Fruit fly (Drosophila melanogaster) whole organism, embryonic: ENCODE data around the gene CG3909.
A peak's percentile ranks its signal among the peaks of the same experiment; 100 is the strongest.

Experiments used
- Abd-B ChIP-seq: fragments of 200-800 bp; sonication (Bioruptor generic); optimal IDR thresholded peaks from 2 replicates; lab custom pipeline; 2018; ENCODE audit warnings: missing biosample characterization, mild to moderate bottlenecking, missing genetic modification characterization, moderate library complexity
- CG10431 ChIP-seq: fragments of 200-800 bp; sonication (Bioruptor generic); optimal IDR thresholded peaks from 3 replicates; lab custom pipeline; 2018; ENCODE audit warnings: missing biosample characterization, mild to moderate bottlenecking, missing genetic modification characterization
- CG11695 ChIP-seq: fragments of 200-800 bp; sonication (Bioruptor generic); IDR thresholded peaks from 3 replicates; pipeline ENCODE4 v1.3.6; 2022; ENCODE audit warnings: missing biosample characterization, missing genetic modification characterization
- CG12104 ChIP-seq: fragments of 200-800 bp; sonication (Bioruptor generic); optimal IDR thresholded peaks from 3 replicates; lab custom pipeline; 2016; ENCODE audit warnings: missing biosample characterization, missing genetic modification characterization
- CG13894 ChIP-seq: fragments of 200-800 bp; sonication (Bioruptor generic); optimal IDR thresholded peaks from 3 replicates; lab custom pipeline; 2018; ENCODE audit warnings: missing biosample characterization, mild to moderate bottlenecking, missing genetic modification characterization, moderate library complexity
- CG1529 ChIP-seq: fragments of 200-800 bp; sonication (Bioruptor generic); optimal IDR thresholded peaks from 3 replicates; lab custom pipeline; 2018; ENCODE audit warnings: missing biosample characterization, missing genetic modification characterization
- CG15696 ChIP-seq: fragments of 200-800 bp; sonication (Bioruptor generic); optimal IDR thresholded peaks from 2 replicates; lab custom pipeline; 2019; ENCODE audit warnings: missing biosample characterization, mild to moderate bottlenecking, missing genetic modification characterization, moderate library complexity
- CG17568 ChIP-seq: fragments of 200-800 bp; sonication (Bioruptor generic); optimal IDR thresholded peaks from 2 replicates; lab custom pipeline; 2018; ENCODE audit warnings: missing biosample characterization, mild to moderate bottlenecking, missing genetic modification characterization, moderate library complexity
- CG2875 ChIP-seq: fragments of 200-800 bp; sonication (Bioruptor generic); optimal IDR thresholded peaks from 2 replicates; lab custom pipeline; 2017; ENCODE audit warnings: missing biosample characterization, mild to moderate bottlenecking, missing genetic modification characterization, missing genetic modification reagents
- CG30431 ChIP-seq: fragments of 200-800 bp; sonication (Bioruptor generic); optimal IDR thresholded peaks from 2 replicates; lab custom pipeline; 2017; ENCODE audit warnings: missing biosample characterization, missing genetic modification characterization
- CG31388 ChIP-seq: fragments of 200-800 bp; sonication (Bioruptor generic); optimal IDR thresholded peaks from 2 replicates; lab custom pipeline; 2016; ENCODE audit warnings: missing biosample characterization, missing genetic modification characterization
- CG3281 ChIP-seq: fragments of 200-800 bp; sonication (Bioruptor generic); optimal IDR thresholded peaks from 3 replicates; lab custom pipeline; 2017; ENCODE audit warnings: missing biosample characterization, mild to moderate bottlenecking, missing genetic modification characterization
- CG3407 ChIP-seq: fragments of 200-800 bp; sonication (Bioruptor generic); optimal IDR thresholded peaks from 2 replicates; lab custom pipeline; 2018; ENCODE audit warnings: missing biosample characterization, mild to moderate bottlenecking, missing genetic modification characterization
- CG34422 ChIP-seq: fragments of 200-800 bp; sonication (Bioruptor generic); IDR thresholded peaks from 3 replicates; pipeline ENCODE4 v1.3.6; 2022; ENCODE audit warnings: missing biosample characterization, missing genetic modification characterization
- CG3995 ChIP-seq: fragments of 200-800 bp; sonication (Bioruptor generic); optimal IDR thresholded peaks from 3 replicates; lab custom pipeline; 2016; ENCODE audit warnings: missing biosample characterization, missing genetic modification characterization
- CG43689 ChIP-seq: fragments of 200-800 bp; sonication (Bioruptor generic); IDR thresholded peaks from 2 replicates; pipeline ENCODE4 v1.3.6; 2022; ENCODE audit warnings: missing biosample characterization, missing genetic modification characterization
- CG4707 ChIP-seq: fragments of 200-800 bp; sonication (Bioruptor generic); optimal IDR thresholded peaks from 2 replicates; lab custom pipeline; 2018; ENCODE audit warnings: missing biosample characterization, mild to moderate bottlenecking, missing genetic modification characterization, moderate library complexity
- CG6272 ChIP-seq: fragments of 200-800 bp; sonication (Bioruptor generic); IDR thresholded peaks from 2 replicates; pipeline ENCODE4 v1.3.6; 2022; ENCODE audit warnings: missing biosample characterization, missing genetic modification characterization
- CG6813 ChIP-seq: fragments of 200-800 bp; sonication (Bioruptor generic); optimal IDR thresholded peaks from 2 replicates; lab custom pipeline; 2017; ENCODE audit warnings: missing biosample characterization, missing genetic modification characterization, mild to moderate bottlenecking, moderate library complexity, missing genetic modification reagents
- CG8281 ChIP-seq: fragments of 200-800 bp; sonication (Bioruptor generic); optimal IDR thresholded peaks from 2 replicates; lab custom pipeline; 2018; ENCODE audit warnings: missing biosample characterization, mild to moderate bottlenecking, missing genetic modification characterization, moderate library complexity
- CG9609 ChIP-seq: fragments of 200-800 bp; sonication (Bioruptor generic); optimal IDR thresholded peaks from 3 replicates; lab custom pipeline; 2016; ENCODE audit warnings: missing biosample characterization, missing genetic modification characterization
- CG9817 ChIP-seq: fragments of 200-800 bp; sonication (Bioruptor generic); optimal IDR thresholded peaks from 2 replicates; lab custom pipeline; 2018; ENCODE audit warnings: missing biosample characterization, mild to moderate bottlenecking, missing genetic modification characterization, moderate library complexity
- CHES-1-like ChIP-seq: fragments of 200-800 bp; sonication (Bioruptor generic); optimal IDR thresholded peaks from 2 replicates; lab custom pipeline; 2016; ENCODE audit warnings: missing biosample characterization, missing genetic modification characterization
- HLH3B ChIP-seq: fragments of 200-800 bp; sonication (Bioruptor generic); IDR thresholded peaks from 2 replicates; pipeline ENCODE4 v1.3.6; 2022; ENCODE audit warnings: missing biosample characterization, missing genetic modification characterization
- HLHmδ ChIP-seq: fragments of 200-800 bp; sonication (Bioruptor generic); optimal IDR thresholded peaks from 2 replicates; lab custom pipeline; 2018; ENCODE audit warnings: missing biosample characterization, mild to moderate bottlenecking, missing genetic modification characterization, moderate library complexity
- Hmr ChIP-seq: fragments of 200-800 bp; sonication (Bioruptor generic); optimal IDR thresholded peaks from 3 replicates; lab custom pipeline; 2017; ENCODE audit warnings: mild to moderate bottlenecking, missing biosample characterization, missing genetic modification reagents, missing genetic modification characterization
- Hmx ChIP-seq: fragments of 200-800 bp; sonication (Bioruptor generic); optimal IDR thresholded peaks from 2 replicates; lab custom pipeline; 2016; ENCODE audit warnings: missing biosample characterization, missing genetic modification characterization
- Lhr ChIP-seq: fragments of 200-800 bp; sonication (Bioruptor generic); optimal IDR thresholded peaks from 3 replicates; lab custom pipeline; 2017; ENCODE audit warnings: mild to moderate bottlenecking, missing biosample characterization, missing genetic modification reagents, missing genetic modification characterization
- Meics ChIP-seq: fragments of 200-800 bp; sonication (Bioruptor generic); optimal IDR thresholded peaks from 2 replicates; lab custom pipeline; 2017; ENCODE audit warnings: missing biosample characterization, mild to moderate bottlenecking, missing genetic modification characterization
- Opbp ChIP-seq: fragments of 200-800 bp; sonication (Bioruptor generic); IDR thresholded peaks from 3 replicates; pipeline ENCODE4 v1.3.6; 2022; ENCODE audit warnings: missing biosample characterization, missing genetic modification characterization; ENCODE audit not compliant: partially characterized antibody
- Poxn ChIP-seq: fragments of 200-800 bp; sonication (Bioruptor generic); IDR thresholded peaks from 2 replicates; pipeline ENCODE4 v1.3.6; 2022; ENCODE audit warnings: missing biosample characterization, missing genetic modification characterization
- Ssrp ChIP-seq: fragments of 200-800 bp; sonication (Bioruptor generic); optimal IDR thresholded peaks from 2 replicates; lab custom pipeline; 2018; ENCODE audit warnings: missing biosample characterization, mild to moderate bottlenecking, missing genetic modification characterization, moderate library complexity
- aop ChIP-seq: fragments of 200-800 bp; sonication (Bioruptor generic); IDR thresholded peaks from 2 replicates; pipeline ENCODE4 v1.3.6; 2022; ENCODE audit warnings: missing biosample characterization, missing genetic modification characterization
- ara ChIP-seq: fragments of 200-800 bp; sonication (Bioruptor generic); IDR thresholded peaks from 2 replicates; pipeline ENCODE4 v1.3.6; 2022; ENCODE audit warnings: missing biosample characterization, missing genetic modification characterization
- ato ChIP-seq: fragments of 200-800 bp; sonication (Bioruptor generic); IDR thresholded peaks from 2 replicates; pipeline ENCODE4 v1.3.6; 2022; ENCODE audit warnings: missing biosample characterization, missing genetic modification characterization; ENCODE audit not compliant: partially characterized antibody
- bigmax ChIP-seq: fragments of 200-800 bp; sonication (Bioruptor generic); optimal IDR thresholded peaks from 2 replicates; lab custom pipeline; 2018; ENCODE audit warnings: missing biosample characterization, mild to moderate bottlenecking, missing genetic modification characterization
- gt ChIP-seq: fragments of 200-800 bp; sonication (Bioruptor generic); IDR thresholded peaks from 2 replicates; pipeline ENCODE4 v1.3.6; 2022; ENCODE audit warnings: missing biosample characterization, missing genetic modification characterization
- hbn ChIP-seq: fragments of 200-800 bp; sonication (Bioruptor generic); IDR thresholded peaks from 2 replicates; pipeline ENCODE4 v1.3.6; 2022; ENCODE audit warnings: missing biosample characterization, missing genetic modification characterization; ENCODE audit not compliant: partially characterized antibody
- klu ChIP-seq: fragments of 200-800 bp; sonication (Bioruptor generic); IDR thresholded peaks from 2 replicates; pipeline ENCODE4 v1.3.6; 2022; ENCODE audit warnings: missing biosample characterization, missing genetic modification characterization
- lbe ChIP-seq: fragments of 200-800 bp; sonication (Bioruptor generic); optimal IDR thresholded peaks from 2 replicates; lab custom pipeline; 2016; ENCODE audit warnings: missing biosample characterization, mild to moderate bottlenecking, missing genetic modification characterization
- mam ChIP-seq: fragments of 200-800 bp; sonication (Bioruptor generic); optimal IDR thresholded peaks from 3 replicates; lab custom pipeline; 2016; ENCODE audit warnings: missing biosample characterization, missing genetic modification characterization
- odd ChIP-seq: fragments of 200-800 bp; sonication (Bioruptor generic); optimal IDR thresholded peaks from 2 replicates; lab custom pipeline; 2017; ENCODE audit warnings: missing biosample characterization, mild to moderate bottlenecking, missing genetic modification characterization
- schlank ChIP-seq: fragments of 200-800 bp; sonication (Bioruptor generic); optimal IDR thresholded peaks from 2 replicates; lab custom pipeline; 2018; ENCODE audit warnings: missing biosample characterization, mild to moderate bottlenecking, missing genetic modification characterization
- sens-2 ChIP-seq: fragments of 200-800 bp; sonication (Bioruptor generic); IDR thresholded peaks from 2 replicates; pipeline ENCODE4 v1.3.6; 2022; ENCODE audit warnings: missing biosample characterization, missing genetic modification characterization
- seq ChIP-seq: fragments of 200-800 bp; sonication (Bioruptor generic); IDR thresholded peaks from 2 replicates; pipeline ENCODE4 v1.3.6; 2022; ENCODE audit warnings: missing biosample characterization, missing genetic modification characterization
- shn ChIP-seq: fragments of 200-800 bp; sonication (Bioruptor generic); optimal IDR thresholded peaks from 3 replicates; lab custom pipeline; 2016; ENCODE audit warnings: missing biosample characterization, missing genetic modification characterization
- sisA ChIP-seq: fragments of 200-800 bp; sonication (Bioruptor generic); IDR thresholded peaks from 2 replicates; pipeline ENCODE4 v1.3.6; 2022; ENCODE audit warnings: missing biosample characterization, missing genetic modification characterization
- trem ChIP-seq: fragments of 200-800 bp; optimal IDR thresholded peaks from 3 replicates; lab custom pipeline; 2019; ENCODE audit warnings: missing biosample characterization, mild to moderate bottlenecking, missing genetic modification characterization, moderate library complexity
- unc-4 ChIP-seq: fragments of 200-800 bp; sonication (Bioruptor generic); IDR thresholded peaks from 2 replicates; pipeline ENCODE4 v1.3.6; 2022; ENCODE audit warnings: missing biosample characterization, missing genetic modification characterization; ENCODE audit not compliant: partially characterized antibody
- zf30C ChIP-seq: fragments of 200-800 bp; sonication (Bioruptor generic); optimal IDR thresholded peaks from 3 replicates; lab custom pipeline; 2018; ENCODE audit warnings: missing biosample characterization, mild to moderate bottlenecking, missing genetic modification characterization

The CG3909 gene

DNA sequence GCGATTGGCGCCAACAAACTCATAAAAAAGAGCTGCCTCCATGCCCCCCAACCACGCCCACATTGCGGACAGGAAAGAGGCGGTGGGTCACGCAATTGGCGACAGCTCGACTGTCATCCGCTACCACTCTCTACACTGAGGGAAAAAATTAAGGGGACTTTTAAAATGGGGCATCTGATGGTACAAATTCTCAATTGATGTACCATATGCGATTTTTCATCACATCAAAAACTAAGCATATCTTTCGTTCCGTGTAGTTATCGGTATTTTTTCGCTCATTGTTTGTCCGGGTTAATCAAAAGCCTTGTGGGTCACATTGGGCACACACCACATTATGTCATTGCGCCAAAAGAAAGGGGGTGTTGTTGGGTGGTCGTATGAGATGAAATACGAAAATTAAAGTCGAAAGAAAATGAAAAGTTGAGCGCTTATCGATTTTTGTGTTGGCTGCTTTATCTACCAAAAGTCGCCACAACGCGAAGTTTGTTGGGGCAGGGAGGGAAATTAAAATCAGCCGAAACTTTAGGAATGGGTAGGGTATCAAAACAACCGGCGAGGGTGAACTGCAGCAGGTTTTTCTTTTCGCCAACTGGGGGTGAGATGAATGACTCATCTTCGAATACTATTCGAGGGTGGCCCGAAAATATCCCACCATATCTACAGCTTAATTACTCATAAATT, 18.9 kb upstream of the CG3909 start (continued):
- TF ChIP-seq klu (GFP tag; lab: Robert Waterston, UW): no peak
- TF ChIP-seq trem (tag; lab: Kevin White, UChicago): no peak
- TF ChIP-seq CG4707 (GFP tag; lab: Kevin White, UChicago): no peak
- no peak for TF ChIP-seq aop (GFP tag; lab: Robert Waterston, UW)
- TF ChIP-seq CG43689 (GFP tag; lab: Robert Waterston, UW): no peak
- peak; percentile 76 for TF ChIP-seq Hmr (GFP tag; lab: Kevin White, UChicago)
- no peak for TF ChIP-seq CG15696
- TF ChIP-seq CG1529 (GFP tag; lab: Kevin White, UChicago): no peak
- peak; percentile 58 for TF ChIP-seq mam (GFP tag; lab: Kevin White, UChicago)
- TF ChIP-seq zf30C: peak; percentile 51
- no peak for TF ChIP-seq CHES-1-like (GFP tag; lab: Kevin White, UChicago)
- TF ChIP-seq Abd-B (GFP tag; lab: Kevin White, UChicago): no peak
- no peak for TF ChIP-seq Hmx
- TF ChIP-seq schlank (tag; lab: Kevin White, UChicago): no peak
- no peak for TF ChIP-seq shn (GFP tag; lab: Kevin White, UChicago)
- TF ChIP-seq CG17568 (GFP tag; lab: Kevin White, UChicago): no peak
- 0 out of 2 replicates have a peak, but pooled peaks have one; percentile 9 for TF ChIP-seq CG6272 (GFP tag; lab: Robert Waterston, UW)
- TF ChIP-seq CG30431 (GFP tag; lab: Kevin White, UChicago): no peak
- no peak for TF ChIP-seq CG8281 (tag; lab: Kevin White, UChicago)
- no peak for TF ChIP-seq hbn (GFP tag; lab: Robert Waterston, UW)
- TF ChIP-seq Meics (GFP tag; lab: Kevin White, UChicago): peak; percentile 68
- no peak for TF ChIP-seq CG31388
- TF ChIP-seq ara: no peak
- TF ChIP-seq odd (GFP tag; lab: Kevin White, UChicago): no peak
- TF ChIP-seq CG3407 (GFP tag; lab: Kevin White, UChicago): no peak
- TF ChIP-seq CG12104 (GFP tag; lab: Kevin White, UChicago): no peak
- TF ChIP-seq gt (GFP tag; lab: Robert Waterston, UW): no peak
- no peak for TF ChIP-seq CG13894 (tag; lab: Kevin White, UChicago)
- peak; percentile 21 for TF ChIP-seq CG9817 (tag; lab: Kevin White, UChicago)
- no peak for TF ChIP-seq unc-4 (GFP tag; lab: Robert Waterston, UW)
- no peak for TF ChIP-seq Opbp
- no peak for TF ChIP-seq CG9609 (GFP tag; lab: Kevin White, UChicago)
- no peak for TF ChIP-seq CG34422
- TF ChIP-seq CG3995: no peak
- TF ChIP-seq CG2875 (GFP tag; lab: Kevin White, UChicago): no peak
- peak; percentile 41; the same call in 1 of the 3 replicates for TF ChIP-seq CG11695 (GFP tag; lab: Robert Waterston, UW)
- TF ChIP-seq seq (GFP tag; lab: Robert Waterston, UW): no peak
- TF ChIP-seq Ssrp (tag; lab: Kevin White, UChicago): no peak
- TF ChIP-seq CG3281 (GFP tag; lab: Kevin White, UChicago): peak; percentile 48
- TF ChIP-seq lbe (GFP tag; lab: Kevin White, UChicago): no peak
- TF ChIP-seq bigmax: no peak
- TF ChIP-seq HLH3B (GFP tag; lab: Robert Waterston, UW): peak; percentile 43
- no peak for TF ChIP-seq Lhr (GFP tag; lab: Kevin White, UChicago)
- TF ChIP-seq CG6813 (GFP tag; lab: Kevin White, UChicago): no peak
- TF ChIP-seq CG10431 (GFP tag; lab: Kevin White, UChicago): no peak
- no peak for TF ChIP-seq ato (GFP tag; lab: Robert Waterston, UW)
- no peak for TF ChIP-seq Poxn (GFP tag; lab: Robert Waterston, UW)
- 0 out of 2 replicates have a peak, but pooled peaks have one; percentile 31 for TF ChIP-seq sisA
- no peak for TF ChIP-seq sens-2
- no peak for TF ChIP-seq HLHmδ
